Fruit fly (Drosophila melanogaster) Kc167 (cell line): Measurements from ENCODE around the gene CG6168.

Experiments
- Myc ChIP-seq: fragments of >200 bp; optimal IDR thresholded peaks from 2 replicates; lab custom pipeline; 2017; ENCODE audit warnings: missing external identifiers
- Sin3A ChIP-seq: fragments of >200 bp; optimal IDR thresholded peaks from 2 replicates; lab custom pipeline; 2018; ENCODE audit warnings: missing external identifiers
- h ChIP-seq: fragments of >200 bp; optimal IDR thresholded peaks from 3 replicates; lab custom pipeline; 2018; ENCODE audit warnings: missing external identifiers
- insv ChIP-seq: fragments of >200 bp; optimal IDR thresholded peaks from 3 replicates; lab custom pipeline; 2018; ENCODE audit warnings: missing external identifiers
- psq ChIP-seq: fragments of >200 bp; optimal IDR thresholded peaks from 2 replicates; lab custom pipeline; 2017; ENCODE audit warnings: missing external identifiers
- ttk ChIP-seq: sonication (Bioruptor generic); optimal IDR thresholded peaks from 2 replicates; lab custom pipeline; 2017; ENCODE audit warnings: missing external identifiers

CG6168 gene

dm6 chr3L:11289130-11289716, 32.3 kb downstream of the CG6168 start:
- TF ChIP-seq h (lab: Kevin White, UChicago) (no peak), psq (lab: Kevin White, UChicago) (no peak), Myc (lab: Kevin White, UChicago) (no peak), insv (lab: Kevin White, UChicago) (no peak), ttk (lab: Kevin White, UChicago) (no peak), Sin3A (lab: Kevin White, UChicago) (no peak)

dm6 chr3L:11287977-11288376, 33.5 kb downstream of the CG6168 start:
- no peak for TF ChIP-seq ttk (lab: Kevin White, UChicago)
- TF ChIP-seq psq (lab: Kevin White, UChicago): no peak
- TF ChIP-seq Myc (lab: Kevin White, UChicago): no peak
- TF ChIP-seq Sin3A (lab: Kevin White, UChicago): no peak
- TF ChIP-seq h (lab: Kevin White, UChicago): no peak
- TF ChIP-seq insv (lab: Kevin White, UChicago): no peak

- TF ChIP-seq insv (lab: Kevin White, UChicago) (no peak), Myc (lab: Kevin White, UChicago) (no peak)
These were observed 34.9 kb downstream of the CG6168 start for dm6 chr3L:11286603-11287011.

dm6 chr3L:11285572-11286276, 35.8 kb downstream of the CG6168 start:
- TF ChIP-seq Sin3A (lab: Kevin White, UChicago) (no peak), Myc (lab: Kevin White, UChicago) (no peak), insv (lab: Kevin White, UChicago) (no peak), psq (lab: Kevin White, UChicago) (no peak), h (lab: Kevin White, UChicago) (no peak), ttk (lab: Kevin White, UChicago) (no peak)

- TF ChIP-seq h (lab: Kevin White, UChicago): no peak
- TF ChIP-seq Myc (lab: Kevin White, UChicago): no peak
- no peak for TF ChIP-seq ttk (lab: Kevin White, UChicago)
- no peak for TF ChIP-seq insv (lab: Kevin White, UChicago)
- TF ChIP-seq psq (lab: Kevin White, UChicago): no peak
- no peak for TF ChIP-seq Sin3A (lab: Kevin White, UChicago)
These were observed 36.5 kb downstream of the CG6168 start for dm6 chr3L:11285066-11285465.

dm6 chr3L:11284091-11285023, 37.2 kb downstream of the CG6168 start:
- TF ChIP-seq psq (lab: Kevin White, UChicago) (no peak), h (lab: Kevin White, UChicago) (no peak), insv (lab: Kevin White, UChicago) (no peak), ttk (lab: Kevin White, UChicago) (no peak), Sin3A (lab: Kevin White, UChicago) (no peak), Myc (lab: Kevin White, UChicago) (no peak)

dm6 chr3L:11280574-11281135, 40.9 kb downstream of the CG6168 start:
- TF ChIP-seq insv (lab: Kevin White, UChicago): no peak
- no peak for TF ChIP-seq Myc (lab: Kevin White, UChicago)
- TF ChIP-seq ttk (lab: Kevin White, UChicago): no peak
- no peak for TF ChIP-seq h (lab: Kevin White, UChicago)
- no peak for TF ChIP-seq Sin3A (lab: Kevin White, UChicago)
- no peak for TF ChIP-seq psq (lab: Kevin White, UChicago)

- TF ChIP-seq Sin3A (lab: Kevin White, UChicago) (no peak), h (lab: Kevin White, UChicago) (no peak), insv (lab: Kevin White, UChicago) (no peak), Myc (lab: Kevin White, UChicago) (no peak), ttk (lab: Kevin White, UChicago) (no peak), psq (lab: Kevin White, UChicago) (no peak)
These were observed 42.1 kb downstream of the CG6168 start for dm6 chr3L:11279321-11279827.

- no peak for TF ChIP-seq Sin3A (lab: Kevin White, UChicago)
- no peak for TF ChIP-seq Myc (lab: Kevin White, UChicago)
- no peak for TF ChIP-seq h (lab: Kevin White, UChicago)
- no peak for TF ChIP-seq ttk (lab: Kevin White, UChicago)
- TF ChIP-seq insv (lab: Kevin White, UChicago): no peak
- TF ChIP-seq psq (lab: Kevin White, UChicago): no peak
These were observed 42.8 kb downstream of the CG6168 start for dm6 chr3L:11278448-11279320.

- no peak for TF ChIP-seq Myc (lab: Kevin White, UChicago)
- TF ChIP-seq ttk (lab: Kevin White, UChicago): no peak
- no peak for TF ChIP-seq h (lab: Kevin White, UChicago)
- TF ChIP-seq Sin3A (lab: Kevin White, UChicago): no peak
- no peak for TF ChIP-seq insv (lab: Kevin White, UChicago)
- TF ChIP-seq psq (lab: Kevin White, UChicago): no peak
These were observed 45.5 kb downstream of the CG6168 start for dm6 chr3L:11276020-11276419.
